Worm (Caenorhabditis elegans): ENCODE measurements around the gene hdl-2.

Gene hdl-2

ce11 chrIV:8879810-8880209 is 5.9 kb downstream of the hdl-2 start, which contains the start of gene npax-4:
Gene npax-4, minus strand, starts transcription at chrIV:8879910.
- no peak for TF ChIP-seq klf-2 (GFP tag; conservative IDR thresholded peaks at IDR 0.05)
- no peak for TF ChIP-seq ref-1 (GFP tag; conservative IDR thresholded peaks at IDR 0.05)
- TF ChIP-seq ztf-23 (GFP tag; IDR thresholded peaks at IDR 0.05) = no peak

- TF ChIP-seq flt-1 (GFP tag; IDR thresholded peaks at IDR 0.05) = no peak
- no peak for TF ChIP-seq ref-1 (GFP tag; conservative IDR thresholded peaks at IDR 0.05)
- TF ChIP-seq ztf-23 (GFP tag; IDR thresholded peaks at IDR 0.05) = no peak
- no peak for TF ChIP-seq cog-1 (tag; optimal IDR thresholded peaks at IDR 0.05)
- no peak for TF ChIP-seq med-1 (GFP tag; optimal IDR thresholded peaks at IDR 0.05; ENCODE audit: insufficient read depth)
- TF ChIP-seq klf-2 (GFP tag; conservative IDR thresholded peaks at IDR 0.05) = no peak
- TF ChIP-seq ztf-29 (GFP tag; IDR thresholded peaks at IDR 0.05) = no peak
- TF ChIP-seq tab-1 (GFP tag; IDR thresholded peaks at IDR 0.05) = no peak
- TF ChIP-seq T22C8.4 (GFP tag; IDR thresholded peaks at IDR 0.05) = no peak
Measured at ce11 chrIV:8881181-8881580, 7.2 kb downstream of the hdl-2 start, which contains the start of gene C09G9.8. Gene C09G9.8, plus strand, starts transcription at chrIV:8881481.

ce11 chrIV:8886228-8886627 is 12.3 kb downstream of the hdl-2 start, which contains the start of gene C09G9.5:
Gene C09G9.5, plus strand, starts transcription at chrIV:8886528.
- no peak for TF ChIP-seq klf-2 (GFP tag; conservative IDR thresholded peaks at IDR 0.05)
- TF ChIP-seq T22C8.4 (GFP tag; IDR thresholded peaks at IDR 0.05) = no peak
- TF ChIP-seq cog-1 (tag; optimal IDR thresholded peaks at IDR 0.05) = no peak
- TF ChIP-seq ztf-29 (GFP tag; IDR thresholded peaks at IDR 0.05) = no peak
- no peak for TF ChIP-seq ref-1 (GFP tag; conservative IDR thresholded peaks at IDR 0.05)
- no peak for TF ChIP-seq med-1 (GFP tag; optimal IDR thresholded peaks at IDR 0.05; ENCODE audit: insufficient read depth)
- no peak for TF ChIP-seq ztf-23 (GFP tag; IDR thresholded peaks at IDR 0.05)
- no peak for TF ChIP-seq flt-1 (GFP tag; IDR thresholded peaks at IDR 0.05)
- no peak for TF ChIP-seq tab-1 (GFP tag; IDR thresholded peaks at IDR 0.05)

- TF ChIP-seq med-1 (GFP tag; optimal IDR thresholded peaks at IDR 0.05; ENCODE audit: insufficient read depth) (no peak), ztf-23 (GFP tag; IDR thresholded peaks at IDR 0.05) (no peak), tab-1 (GFP tag; IDR thresholded peaks at IDR 0.05) (no peak), T22C8.4 (GFP tag; IDR thresholded peaks at IDR 0.05) (no peak)
Measured at ce11 chrIV:8888525-8889026, 14.6 kb downstream of the hdl-2 start, which contains the start of gene oma-1. Gene oma-1, plus strand, starts transcription at chrIV:8888976.

- TF ChIP-seq ztf-29 (GFP tag; IDR thresholded peaks at IDR 0.05) (peak; percentile 36; the same call in 1 of the 2 replicates), ref-1 (GFP tag; conservative IDR thresholded peaks at IDR 0.05) (no peak)
Measured at ce11 chrIV:8891131-8891530, 17.2 kb downstream of the hdl-2 start, which contains the start of gene spr-2. Gene spr-2, plus strand, starts transcription at chrIV:8891462.

- TF ChIP-seq cog-1 (tag; optimal IDR thresholded peaks at IDR 0.05) (no peak), klf-2 (GFP tag; conservative IDR thresholded peaks at IDR 0.05) (no peak), flt-1 (GFP tag; IDR thresholded peaks at IDR 0.05) (no peak), ztf-23 (GFP tag; IDR thresholded peaks at IDR 0.05) (no peak), ztf-29 (GFP tag; IDR thresholded peaks at IDR 0.05) (no peak)
Measured at ce11 chrIV:8892558-8892957, 18.6 kb downstream of the hdl-2 start, which contains the start of gene C27B7.2. Gene C27B7.2, plus strand, starts transcription at chrIV:8892858.

ce11 chrIV:8893746-8894145 is 19.8 kb downstream of the hdl-2 start, which contains the start of gene rad-54.L2:
Gene rad-54.L2, plus strand, starts transcription at chrIV:8894077.
- TF ChIP-seq ref-1 (GFP tag; conservative IDR thresholded peaks at IDR 0.05) = no peak

ce11 chrIV:8901346-8901745 is 27.4 kb downstream of the hdl-2 start, which contains the start of gene C27B7.5:
Gene C27B7.5, plus strand, starts transcription at chrIV:8901646.
- TF ChIP-seq ref-1 (GFP tag; conservative IDR thresholded peaks at IDR 0.05) = no peak
- TF ChIP-seq klf-2 (GFP tag; conservative IDR thresholded peaks at IDR 0.05) = no peak
- no peak for TF ChIP-seq ztf-29 (GFP tag; IDR thresholded peaks at IDR 0.05)
- TF ChIP-seq T22C8.4 (GFP tag; IDR thresholded peaks at IDR 0.05) = no peak
- TF ChIP-seq tab-1 (GFP tag; IDR thresholded peaks at IDR 0.05) = no peak
- TF ChIP-seq med-1 (GFP tag; optimal IDR thresholded peaks at IDR 0.05; ENCODE audit: insufficient read depth) = no peak
- no peak for TF ChIP-seq flt-1 (GFP tag; IDR thresholded peaks at IDR 0.05)
- no peak for TF ChIP-seq ztf-23 (GFP tag; IDR thresholded peaks at IDR 0.05)
- TF ChIP-seq cog-1 (tag; optimal IDR thresholded peaks at IDR 0.05) = no peak

- no peak for TF ChIP-seq T22C8.4 (GFP tag; IDR thresholded peaks at IDR 0.05)
Measured at ce11 chrIV:8906164-8906563, 32.2 kb downstream of the hdl-2 start, which contains the start of gene C27B7.6. Gene C27B7.6, minus strand, starts transcription at chrIV:8906345.

- no peak for TF ChIP-seq ztf-29 (GFP tag; IDR thresholded peaks at IDR 0.05)
- TF ChIP-seq cog-1 (tag; optimal IDR thresholded peaks at IDR 0.05) = no peak
- no peak for TF ChIP-seq ref-1 (GFP tag; conservative IDR thresholded peaks at IDR 0.05)
- no peak for TF ChIP-seq T22C8.4 (GFP tag; IDR thresholded peaks at IDR 0.05)
- no peak for TF ChIP-seq klf-2 (GFP tag; conservative IDR thresholded peaks at IDR 0.05)
- no peak for TF ChIP-seq ztf-23 (GFP tag; IDR thresholded peaks at IDR 0.05)
- TF ChIP-seq med-1 (GFP tag; optimal IDR thresholded peaks at IDR 0.05; ENCODE audit: insufficient read depth) = no peak
- TF ChIP-seq tab-1 (GFP tag; IDR thresholded peaks at IDR 0.05) = no peak
- no peak for TF ChIP-seq flt-1 (GFP tag; IDR thresholded peaks at IDR 0.05)
Measured at ce11 chrIV:8906743-8907142, 32.8 kb downstream of the hdl-2 start, which contains the start of gene C27B7.7. Gene C27B7.7, plus strand, starts transcription at chrIV:8907043.

ce11 chrIV:8914187-8914586 is 40.2 kb downstream of the hdl-2 start:
- TF ChIP-seq T22C8.4 (GFP tag; IDR thresholded peaks at IDR 0.05) = no peak
- TF ChIP-seq ref-1 (GFP tag; conservative IDR thresholded peaks at IDR 0.05) = no peak
- TF ChIP-seq ztf-23 (GFP tag; IDR thresholded peaks at IDR 0.05) = no peak
- no peak for TF ChIP-seq tab-1 (GFP tag; IDR thresholded peaks at IDR 0.05)
- TF ChIP-seq flt-1 (GFP tag; IDR thresholded peaks at IDR 0.05) = no peak
- no peak for TF ChIP-seq cog-1 (tag; optimal IDR thresholded peaks at IDR 0.05)
- TF ChIP-seq ztf-29 (GFP tag; IDR thresholded peaks at IDR 0.05) = no peak
- no peak for TF ChIP-seq med-1 (GFP tag; optimal IDR thresholded peaks at IDR 0.05; ENCODE audit: insufficient read depth)
- TF ChIP-seq klf-2 (GFP tag; conservative IDR thresholded peaks at IDR 0.05) = no peak

Data from whole organism, midembryonic.